Worm (Caenorhabditis elegans) whole organism, late embryonic: ENCODE measurements around the gene mig-13.

Experiments
- C38D4.7 ChIP-seq: fragments of 200-800 bp; sonication (Bioruptor generic); optimal IDR thresholded peaks from 2 replicates; lab custom pipeline; 2018; ENCODE audit warnings: mild to moderate bottlenecking, missing genetic modification characterization, moderate library complexity, missing compliant biosample characterization
- F13H6.1 ChIP-seq: sonication (generic microtip); optimal IDR thresholded peaks from 2 replicates; lab custom pipeline; 2016; ENCODE audit warnings: missing genetic modification characterization, missing compliant biosample characterization
- K02D7.2 ChIP-seq: sonication (generic microtip); optimal IDR thresholded peaks from 2 replicates; lab custom pipeline; 2017; ENCODE audit warnings: mild to moderate bottlenecking, missing genetic modification characterization, missing compliant biosample characterization
- K09A11.1 ChIP-seq: sonication (generic microtip); optimal IDR thresholded peaks from 2 replicates; lab custom pipeline; 2017; ENCODE audit warnings: antibody characterized with exemption, mild to moderate bottlenecking, missing genetic modification characterization, missing compliant biosample characterization; ENCODE audit not compliant: insufficient read depth
- T23F11.4 ChIP-seq: fragments of 200-800 bp; sonication (Bioruptor generic); optimal IDR thresholded peaks from 2 replicates; lab custom pipeline; 2018; ENCODE audit warnings: mild to moderate bottlenecking, missing genetic modification characterization, missing compliant biosample characterization
- Y22D7AL.16 ChIP-seq: sonication (generic microtip); optimal IDR thresholded peaks from 2 replicates; lab custom pipeline; 2016; ENCODE audit warnings: missing genetic modification characterization, missing compliant biosample characterization
- ahr-1 ChIP-seq: sonication (generic microtip); optimal IDR thresholded peaks from 2 replicates; lab custom pipeline; 2016; ENCODE audit warnings: missing genetic modification characterization, missing compliant biosample characterization
- ceh-14 ChIP-seq: sonication (generic microtip); optimal IDR thresholded peaks from 2 replicates; lab custom pipeline; 2016; ENCODE audit warnings: missing genotype, missing genetic modification characterization, missing compliant biosample characterization
- ceh-19 ChIP-seq: fragments of 200-800 bp; sonication (Bioruptor generic); optimal IDR thresholded peaks from 2 replicates; lab custom pipeline; 2018; ENCODE audit warnings: mild to moderate bottlenecking, missing genetic modification characterization, missing compliant biosample characterization
- ceh-22 ChIP-seq: sonication (generic microtip); optimal IDR thresholded peaks from 2 replicates; lab custom pipeline; 2017; ENCODE audit warnings: missing biosample characterization, missing genetic modification characterization
- ceh-24 ChIP-seq: sonication (generic microtip); optimal IDR thresholded peaks from 2 replicates; lab custom pipeline; 2016; ENCODE audit warnings: mild to moderate bottlenecking, missing genetic modification characterization, missing compliant biosample characterization
- ceh-34 ChIP-seq: sonication (generic microtip); optimal IDR thresholded peaks from 2 replicates; lab custom pipeline; 2016; ENCODE audit warnings: mild to moderate bottlenecking, missing genetic modification characterization, missing compliant biosample characterization
- ceh-48 ChIP-seq: sonication (generic microtip); optimal IDR thresholded peaks from 2 replicates; lab custom pipeline; 2016; ENCODE audit warnings: missing genetic modification characterization, inconsistent platforms, missing compliant biosample characterization
- ceh-9 ChIP-seq: sonication (generic microtip); optimal IDR thresholded peaks from 2 replicates; lab custom pipeline; 2016; ENCODE audit warnings: mild to moderate bottlenecking, missing genetic modification characterization, inconsistent platforms, missing compliant biosample characterization
- dmd-4 ChIP-seq: sonication (generic microtip); optimal IDR thresholded peaks from 2 replicates; lab custom pipeline; 2016; ENCODE audit warnings: borderline replicate concordance, missing genetic modification characterization, missing compliant biosample characterization
- dve-1 ChIP-seq: sonication (generic microtip); optimal IDR thresholded peaks from 2 replicates; lab custom pipeline; 2017; ENCODE audit warnings: antibody characterized with exemption, mild to moderate bottlenecking, missing genetic modification characterization, missing compliant biosample characterization
- elt-2 ChIP-seq: sonication (generic microtip); optimal IDR thresholded peaks from 2 replicates; lab custom pipeline; 2016; ENCODE audit warnings: missing genetic modification reagents, missing genetic modification characterization, missing compliant biosample characterization
- ets-4 ChIP-seq: sonication (generic microtip); optimal IDR thresholded peaks from 2 replicates; lab custom pipeline; 2016; ENCODE audit warnings: missing genetic modification characterization, missing compliant biosample characterization
- eyg-1 ChIP-seq: sonication (generic microtip); optimal IDR thresholded peaks from 2 replicates; lab custom pipeline; 2016; ENCODE audit warnings: missing genotype, missing genetic modification characterization, missing compliant biosample characterization
- fkh-10 ChIP-seq: fragments of 150-350 bp; optimal IDR thresholded peaks from 2 replicates; lab custom pipeline; 2014; ENCODE audit warnings: missing biosample characterization, missing genetic modification reagents, missing genetic modification characterization
- fkh-6 ChIP-seq: sonication (generic microtip); optimal IDR thresholded peaks from 2 replicates; lab custom pipeline; 2016; ENCODE audit warnings: missing genetic modification characterization, missing compliant biosample characterization
- hlh-13 ChIP-seq: fragments of 200-800 bp; sonication (Bioruptor generic); optimal IDR thresholded peaks from 2 replicates; lab custom pipeline; 2018; ENCODE audit warnings: mild to moderate bottlenecking, missing genetic modification characterization, missing compliant biosample characterization
- hlh-15 ChIP-seq: sonication (generic microtip); optimal IDR thresholded peaks from 2 replicates; lab custom pipeline; 2016; ENCODE audit warnings: missing genetic modification characterization, missing compliant biosample characterization
- hlh-30 ChIP-seq: sonication (generic microtip); optimal IDR thresholded peaks from 2 replicates; lab custom pipeline; 2017; ENCODE audit warnings: antibody characterized with exemption, missing genetic modification characterization, missing compliant biosample characterization; ENCODE audit not compliant: insufficient read depth
- hlh-8 ChIP-seq: sonication (generic microtip); optimal IDR thresholded peaks from 2 replicates; lab custom pipeline; 2016; ENCODE audit warnings: missing genotype, missing genetic modification characterization, missing compliant biosample characterization
- madf-2 ChIP-seq: sonication (generic microtip); optimal IDR thresholded peaks from 2 replicates; lab custom pipeline; 2017; ENCODE audit warnings: missing genetic modification characterization, missing compliant biosample characterization
- nfya-1 ChIP-seq: sonication (generic microtip); optimal IDR thresholded peaks from 2 replicates; lab custom pipeline; 2017; ENCODE audit warnings: missing genetic modification characterization, mild to moderate bottlenecking, missing compliant biosample characterization, antibody characterized with exemption, moderate library complexity
- npax-4 ChIP-seq: sonication (generic microtip); optimal IDR thresholded peaks from 2 replicates; lab custom pipeline; 2016; ENCODE audit warnings: missing genetic modification characterization, missing compliant biosample characterization
- pha-2 ChIP-seq: sonication (generic microtip); optimal IDR thresholded peaks from 2 replicates; lab custom pipeline; 2017; ENCODE audit warnings: mild to moderate bottlenecking, missing genetic modification characterization, missing compliant biosample characterization
- pha-4 ChIP-seq: fragments of 150-350 bp; optimal IDR thresholded peaks from 2 replicates; lab custom pipeline; 2018; ENCODE audit warnings: missing biosample characterization, missing genetic modification reagents, missing genetic modification characterization
- ref-2 ChIP-seq: sonication (generic microtip); optimal IDR thresholded peaks from 2 replicates; lab custom pipeline; 2016; ENCODE audit warnings: missing genetic modification characterization, missing compliant biosample characterization
- rnt-1 ChIP-seq: sonication (generic microtip); optimal IDR thresholded peaks from 2 replicates; lab custom pipeline; 2016; ENCODE audit warnings: missing genetic modification characterization, missing compliant biosample characterization
- sdc-2 ChIP-seq: sonication (generic microtip); optimal IDR thresholded peaks from 2 replicates; lab custom pipeline; 2016; ENCODE audit warnings: missing genotype, missing genetic modification characterization, missing compliant biosample characterization
- syd-9 ChIP-seq: sonication (generic microtip); optimal IDR thresholded peaks from 2 replicates; lab custom pipeline; 2016; ENCODE audit warnings: mild to moderate bottlenecking, missing genetic modification characterization, moderate library complexity, missing compliant biosample characterization
- tbx-7 ChIP-seq: sonication (generic microtip); optimal IDR thresholded peaks from 2 replicates; lab custom pipeline; 2016; ENCODE audit warnings: missing genotype, missing genetic modification characterization, missing compliant biosample characterization
- ttx-3 ChIP-seq: sonication (generic microtip); optimal IDR thresholded peaks from 2 replicates; lab custom pipeline; 2016; ENCODE audit warnings: missing genetic modification reagents, missing genetic modification characterization, missing compliant biosample characterization
- unc-3 ChIP-seq, 2 experiments: fragments of 200-800 bp in 1 of 2; sonication (Bioruptor generic) in 1 of 2; sonication (generic microtip) in 1 of 2; conservative IDR thresholded peaks in 1 of 2; optimal IDR thresholded peaks in 1 of 2; 2 replicates each; pipeline versions ENCODE4 v1.3.6 to Lab custom; 2016 to 2022; ENCODE audit warnings: missing compliant biosample characterization in 2 of 2, missing genetic modification characterization in 2 of 2, missing genetic modification reagents in 1 of 2
- unc-42 ChIP-seq: sonication (generic microtip); optimal IDR thresholded peaks from 2 replicates; lab custom pipeline; 2016; ENCODE audit warnings: missing genotype, missing genetic modification characterization, missing compliant biosample characterization
- unc-55 ChIP-seq: sonication (generic microtip); optimal IDR thresholded peaks from 2 replicates; lab custom pipeline; 2017; ENCODE audit warnings: missing biosample characterization, missing genetic modification reagents, missing genetic modification characterization
- unc-86 ChIP-seq: sonication (generic microtip); optimal IDR thresholded peaks from 2 replicates; lab custom pipeline; 2016; ENCODE audit warnings: missing genetic modification characterization, missing compliant biosample characterization
- zip-5 ChIP-seq: sonication (generic microtip); optimal IDR thresholded peaks from 2 replicates; lab custom pipeline; 2016; ENCODE audit warnings: missing genetic modification characterization, missing compliant biosample characterization

Gene mig-13

ce11 chrX:4822262-4822661 lies 22.3 kb upstream of the mig-13 start, which contains the start of gene R08E3.1:
R08E3.1 (plus strand) TSS chrX:4822647.
- TF ChIP-seq dmd-4 (tag; lab: Kevin White, UChicago): no peak
- no peak for TF ChIP-seq npax-4 (tag; lab: Kevin White, UChicago)
- no peak for TF ChIP-seq unc-42 (tag; lab: Kevin White, UChicago)
- no peak for TF ChIP-seq hlh-13 (GFP tag; lab: Kevin White, UChicago)
- no peak for TF ChIP-seq C38D4.7 (GFP tag; lab: Kevin White, UChicago)
- TF ChIP-seq hlh-8 (tag; lab: Kevin White, UChicago): no peak
- no peak for TF ChIP-seq unc-3 (GFP tag; conservative IDR thresholded peaks at IDR 0.05; lab: Robert Waterston, UW)
- no peak for TF ChIP-seq unc-3 (tag; optimal IDR thresholded peaks at IDR 0.05; lab: Kevin White, UChicago)
- no peak for TF ChIP-seq madf-2 (tag; lab: Kevin White, UChicago)
- no peak for TF ChIP-seq T23F11.4 (GFP tag; lab: Kevin White, UChicago)
- no peak for TF ChIP-seq ceh-48 (tag; lab: Kevin White, UChicago)
- TF ChIP-seq hlh-15 (tag; lab: Kevin White, UChicago): no peak
- no peak for TF ChIP-seq ceh-19 (GFP tag; lab: Kevin White, UChicago)
- TF ChIP-seq ets-4 (tag; lab: Kevin White, UChicago): no peak

- TF ChIP-seq ceh-14 (tag; lab: Kevin White, UChicago): no peak
- TF ChIP-seq unc-55 (GFP tag; lab: Kevin White, UChicago): no peak
- TF ChIP-seq zip-5 (tag; lab: Kevin White, UChicago): no peak
- TF ChIP-seq unc-3 (GFP tag; conservative IDR thresholded peaks at IDR 0.05; lab: Robert Waterston, UW): no peak
- no peak for TF ChIP-seq unc-3 (tag; optimal IDR thresholded peaks at IDR 0.05; lab: Kevin White, UChicago)
- no peak for TF ChIP-seq pha-2 (tag; lab: Kevin White, UChicago)
- no peak for TF ChIP-seq ceh-9 (tag; lab: Kevin White, UChicago)
- TF ChIP-seq K09A11.1 (tag; lab: Kevin White, UChicago): no peak
- no peak for TF ChIP-seq ceh-24 (tag; lab: Kevin White, UChicago)
- no peak for TF ChIP-seq fkh-10
- no peak for TF ChIP-seq C38D4.7 (GFP tag; lab: Kevin White, UChicago)
- no peak for TF ChIP-seq madf-2 (tag; lab: Kevin White, UChicago)
- TF ChIP-seq ref-2: no peak
- no peak for TF ChIP-seq rnt-1
These were observed 21.7 kb upstream of the mig-13 start for ce11 chrX:4821602-4822001.

- TF ChIP-seq elt-2 (tag; lab: Kevin White, UChicago) (peak; percentile 37), hlh-8 (tag; lab: Kevin White, UChicago) (no peak)
- TF ChIP-seq, all 69 proteins: peak for 1
These were observed 18.9 kb upstream of the mig-13 start for ce11 chrX:4818872-4819271.

- TF ChIP-seq madf-2 (tag; lab: Kevin White, UChicago) (no peak), eyg-1 (tag; lab: Kevin White, UChicago) (no peak), elt-2 (tag; lab: Kevin White, UChicago) (peak; percentile 16), nfya-1 (peak; percentile 36), ceh-22 (no peak), unc-42 (tag; lab: Kevin White, UChicago) (no peak)
These were observed 18.3 kb upstream of the mig-13 start, which contains the start of gene R08E3.3 for ce11 chrX:4818252-4818651. R08E3.3 (plus strand) TSS chrX:4818593.

ce11 chrX:4813115-4813732 lies 13.3 kb upstream of the mig-13 start:
- TF ChIP-seq ceh-34 (no peak), fkh-6 (tag; lab: Kevin White, UChicago) (no peak), unc-55 (GFP tag; lab: Kevin White, UChicago) (no peak), F13H6.1 (no peak), ref-2 (peak; percentile 49), pha-4 (tag; lab: Kevin White, UChicago) (no peak), ceh-19 (GFP tag; lab: Kevin White, UChicago) (no peak), unc-86 (tag; lab: Kevin White, UChicago) (no peak), ahr-1 (tag; lab: Kevin White, UChicago) (no peak), madf-2 (tag; lab: Kevin White, UChicago) (no peak), syd-9 (tag; lab: Kevin White, UChicago) (no peak), Y22D7AL.16 (peak; percentile 17), npax-4 (tag; lab: Kevin White, UChicago) (no peak), ceh-48 (tag; lab: Kevin White, UChicago) (no peak), rnt-1 (no peak), sdc-2 (peak; percentile 13), hlh-30 (tag; lab: Kevin White, UChicago) (no peak), ceh-24 (tag; lab: Kevin White, UChicago) (no peak), ets-4 (tag; lab: Kevin White, UChicago) (no peak), dve-1 (tag; lab: Kevin White, UChicago) (no peak), K02D7.2 (tag; lab: Kevin White, UChicago) (no peak), ttx-3 (tag; lab: Kevin White, UChicago) (no peak), tbx-7 (no peak)
